Fruit fly (Drosophila melanogaster) whole organism, embryonic: ENCODE data around the gene CG9616.

Experiments
- B-H2 ChIP-seq: fragments of 200-800 bp; sonication (Bioruptor generic); optimal IDR thresholded peaks from 2 replicates; lab custom pipeline; 2018; ENCODE audit warnings: missing biosample characterization, mild to moderate bottlenecking, missing genetic modification characterization
- CG10147 ChIP-seq: fragments of 200-800 bp; sonication (Bioruptor generic); optimal IDR thresholded peaks from 2 replicates; lab custom pipeline; 2019; ENCODE audit warnings: missing biosample characterization, mild to moderate bottlenecking, missing genetic modification characterization, moderate library complexity
- CG12155 ChIP-seq: fragments of 200-800 bp; sonication (Bioruptor generic); optimal IDR thresholded peaks from 3 replicates; lab custom pipeline; 2016; ENCODE audit warnings: missing biosample characterization, missing genetic modification characterization
- CG12769 ChIP-seq: fragments of 200-800 bp; sonication (Bioruptor generic); optimal IDR thresholded peaks from 2 replicates; lab custom pipeline; 2019; ENCODE audit warnings: missing biosample characterization, mild to moderate bottlenecking, missing genetic modification characterization, moderate library complexity
- CG14014 ChIP-seq: fragments of 200-800 bp; sonication (Bioruptor generic); IDR thresholded peaks from 2 replicates; pipeline ENCODE4 v1.3.6; 2022; ENCODE audit warnings: missing biosample characterization, missing genetic modification characterization
- CG15479 ChIP-seq: fragments of 200-800 bp; sonication (Bioruptor generic); optimal IDR thresholded peaks from 3 replicates; lab custom pipeline; 2019; ENCODE audit warnings: missing biosample characterization, mild to moderate bottlenecking, missing genetic modification characterization, moderate library complexity
- CG15514 ChIP-seq: fragments of 200-800 bp; sonication (Bioruptor generic); optimal IDR thresholded peaks from 3 replicates; lab custom pipeline; 2017; ENCODE audit warnings: missing biosample characterization, missing genetic modification characterization, mild to moderate bottlenecking, moderate library complexity, missing genetic modification reagents
- CG2120 ChIP-seq: fragments of 200-800 bp; sonication (Bioruptor generic); optimal IDR thresholded peaks from 3 replicates; lab custom pipeline; 2016; ENCODE audit warnings: missing biosample characterization, missing genetic modification characterization
- CG2129 ChIP-seq: fragments of 200-800 bp; sonication (Bioruptor generic); IDR thresholded peaks from 2 replicates; pipeline ENCODE4 v1.3.6; 2022; ENCODE audit warnings: missing biosample characterization, missing genetic modification characterization; ENCODE audit not compliant: partially characterized antibody
- CG30403 ChIP-seq: fragments of 200-800 bp; sonication (Bioruptor generic); optimal IDR thresholded peaks from 3 replicates; lab custom pipeline; 2016; ENCODE audit warnings: missing biosample characterization, missing genetic modification characterization
- CG3281 ChIP-seq: fragments of 200-800 bp; sonication (Bioruptor generic); optimal IDR thresholded peaks from 3 replicates; lab custom pipeline; 2017; ENCODE audit warnings: missing biosample characterization, mild to moderate bottlenecking, missing genetic modification characterization
- CG4424 ChIP-seq: fragments of 200-800 bp; sonication (Bioruptor generic); optimal IDR thresholded peaks from 3 replicates; lab custom pipeline; 2016; ENCODE audit warnings: missing biosample characterization, missing genetic modification characterization
- CG4617 ChIP-seq: fragments of 200-800 bp; sonication (Bioruptor generic); optimal IDR thresholded peaks from 3 replicates; lab custom pipeline; 2016; ENCODE audit warnings: missing biosample characterization, missing genetic modification characterization, borderline replicate concordance
- CG4854 ChIP-seq: fragments of 200-800 bp; sonication (Bioruptor generic); optimal IDR thresholded peaks from 2 replicates; lab custom pipeline; 2016; ENCODE audit warnings: missing biosample characterization, missing genetic modification characterization, inconsistent platforms
- CG5180 ChIP-seq: fragments of 200-800 bp; sonication (Bioruptor generic); optimal IDR thresholded peaks from 3 replicates; lab custom pipeline; 2017; ENCODE audit warnings: missing biosample characterization, missing genetic modification characterization, mild to moderate bottlenecking, moderate library complexity, missing genetic modification reagents
- Doc3 ChIP-seq: fragments of 200-800 bp; sonication (Bioruptor generic); IDR thresholded peaks from 3 replicates; pipeline ENCODE4 v1.3.6; 2022; ENCODE audit warnings: missing biosample characterization, missing genetic modification characterization; ENCODE audit not compliant: partially characterized antibody
- Fer1 ChIP-seq: fragments of 200-800 bp; sonication (Bioruptor generic); optimal IDR thresholded peaks from 2 replicates; lab custom pipeline; 2017; ENCODE audit warnings: missing biosample characterization, mild to moderate bottlenecking, missing genetic modification characterization
- Hsf ChIP-seq: fragments of 200-800 bp; sonication (Bioruptor generic); optimal IDR thresholded peaks from 3 replicates; lab custom pipeline; 2016; ENCODE audit warnings: missing biosample characterization, missing genetic modification characterization
- Meics ChIP-seq: fragments of 200-800 bp; sonication (Bioruptor generic); optimal IDR thresholded peaks from 2 replicates; lab custom pipeline; 2017; ENCODE audit warnings: missing biosample characterization, mild to moderate bottlenecking, missing genetic modification characterization
- Oli ChIP-seq: fragments of 200-800 bp; sonication (Bioruptor generic); optimal IDR thresholded peaks from 2 replicates; lab custom pipeline; 2018; ENCODE audit warnings: missing biosample characterization, mild to moderate bottlenecking, missing genetic modification characterization, moderate library complexity
- PHDP ChIP-seq: fragments of 200-800 bp; sonication (Bioruptor generic); optimal IDR thresholded peaks from 3 replicates; lab custom pipeline; 2018; ENCODE audit warnings: missing biosample characterization, mild to moderate bottlenecking, missing genetic modification characterization, moderate library complexity
- Side ChIP-seq: fragments of 200-800 bp; sonication (Bioruptor generic); optimal IDR thresholded peaks from 2 replicates; lab custom pipeline; 2016; ENCODE audit warnings: missing biosample characterization, missing genetic modification characterization
- Taf1 ChIP-seq: fragments of 200-800 bp; sonication (Bioruptor generic); IDR thresholded peaks from 2 replicates; pipeline ENCODE4 v1.3.6; 2022; ENCODE audit warnings: missing biosample characterization, missing genetic modification characterization
- abd-A ChIP-seq: fragments of 200-800 bp; sonication (Bioruptor generic); optimal IDR thresholded peaks from 3 replicates; lab custom pipeline; 2019; ENCODE audit warnings: missing biosample characterization, mild to moderate bottlenecking, missing genetic modification characterization, moderate library complexity
- bcd ChIP-seq: fragments of 200-800 bp; sonication (Bioruptor generic); optimal IDR thresholded peaks from 2 replicates; lab custom pipeline; 2017; ENCODE audit warnings: missing biosample characterization, mild to moderate bottlenecking, missing genetic modification characterization
- cad ChIP-seq: fragments of >200 bp; optimal IDR thresholded peaks from 2 replicates; lab custom pipeline; 2017; ENCODE audit warnings: missing biosample characterization, missing genetic modification characterization
- cg ChIP-seq: fragments of 200-800 bp; sonication (Bioruptor generic); optimal IDR thresholded peaks from 3 replicates; lab custom pipeline; 2019; ENCODE audit warnings: missing biosample characterization, mild to moderate bottlenecking, missing genetic modification characterization, moderate library complexity
- crp ChIP-seq, 2 experiments: fragments of 200-800 bp; sonication (Bioruptor generic); optimal IDR thresholded peaks; 2 replicates in 1 of 2; 3 replicates in 1 of 2; lab custom pipeline; 2017; ENCODE audit warnings: missing biosample characterization in 2 of 2, missing genetic modification characterization in 2 of 2, mild to moderate bottlenecking in 1 of 2, moderate library complexity in 1 of 2
- cwo ChIP-seq: fragments of 200-800 bp; sonication (Bioruptor generic); optimal IDR thresholded peaks from 3 replicates; lab custom pipeline; 2017; ENCODE audit warnings: missing biosample characterization, missing genetic modification characterization, mild to moderate bottlenecking, moderate library complexity, missing genetic modification reagents
- dimm ChIP-seq: fragments of 200-800 bp; sonication (Bioruptor generic); IDR thresholded peaks from 2 replicates; pipeline ENCODE4 v1.3.6; 2022; ENCODE audit warnings: missing biosample characterization, missing genetic modification characterization
- disco-r ChIP-seq: fragments of 200-800 bp; sonication (Bioruptor generic); optimal IDR thresholded peaks from 2 replicates; lab custom pipeline; 2016; ENCODE audit warnings: missing biosample characterization, missing genetic modification characterization
- dmrt99B ChIP-seq: fragments of 200-800 bp; sonication (Bioruptor generic); optimal IDR thresholded peaks from 2 replicates; lab custom pipeline; 2018; ENCODE audit warnings: missing biosample characterization, mild to moderate bottlenecking, missing genetic modification characterization, moderate library complexity
- ewg ChIP-seq: fragments of 200-800 bp; sonication (Bioruptor generic); optimal IDR thresholded peaks from 3 replicates; lab custom pipeline; 2017; ENCODE audit warnings: mild to moderate bottlenecking, missing biosample characterization, missing genetic modification reagents, missing genetic modification characterization
- exex ChIP-seq: fragments of 200-800 bp; sonication (Bioruptor generic); optimal IDR thresholded peaks from 4 replicates; lab custom pipeline; 2018; ENCODE audit warnings: missing biosample characterization, mild to moderate bottlenecking, missing genetic modification characterization, moderate library complexity
- fd96Cb ChIP-seq: fragments of 200-800 bp; sonication (Bioruptor generic); optimal IDR thresholded peaks from 2 replicates; lab custom pipeline; 2018; ENCODE audit warnings: missing biosample characterization, mild to moderate bottlenecking, missing genetic modification characterization, moderate library complexity
- gro ChIP-seq: fragments of 200-800 bp; sonication (Bioruptor generic); optimal IDR thresholded peaks from 2 replicates; lab custom pipeline; 2016; ENCODE audit warnings: missing biosample characterization, missing genetic modification characterization
- gsb-n ChIP-seq: fragments of 200-800 bp; sonication (Bioruptor generic); optimal IDR thresholded peaks from 3 replicates; lab custom pipeline; 2018; ENCODE audit warnings: missing biosample characterization, mild to moderate bottlenecking, missing genetic modification characterization
- jing ChIP-seq: fragments of 200-800 bp; sonication (Bioruptor generic); optimal IDR thresholded peaks from 2 replicates; lab custom pipeline; 2018; ENCODE audit warnings: missing biosample characterization, mild to moderate bottlenecking, missing genetic modification characterization
- lmd ChIP-seq: fragments of 200-800 bp; sonication (Bioruptor generic); IDR thresholded peaks from 2 replicates; pipeline ENCODE4 v1.3.6; 2022; ENCODE audit warnings: missing biosample characterization, missing genetic modification characterization
- mam ChIP-seq: fragments of 200-800 bp; sonication (Bioruptor generic); optimal IDR thresholded peaks from 3 replicates; lab custom pipeline; 2016; ENCODE audit warnings: missing biosample characterization, missing genetic modification characterization
- p53 ChIP-seq: fragments of 200-800 bp; sonication (Bioruptor generic); optimal IDR thresholded peaks from 2 replicates; lab custom pipeline; 2016; ENCODE audit warnings: missing biosample characterization, missing genetic modification characterization
- phol ChIP-seq: fragments of 200-800 bp; sonication (Bioruptor generic); optimal IDR thresholded peaks from 3 replicates; lab custom pipeline; 2018; ENCODE audit warnings: missing biosample characterization, mild to moderate bottlenecking, missing genetic modification characterization, moderate library complexity
- pita ChIP-seq: fragments of 200-800 bp; sonication (Bioruptor generic); optimal IDR thresholded peaks from 2 replicates; lab custom pipeline; 2017; ENCODE audit warnings: missing biosample characterization, mild to moderate bottlenecking, missing genetic modification characterization
- sc ChIP-seq, 3 experiments: fragments of >200 bp in 2 of 3; fragments of 200-800 bp in 1 of 3; sonication (Bioruptor generic) in 1 of 3; optimal IDR thresholded peaks; 2 replicates in 2 of 3; 3 replicates in 1 of 3; lab custom pipeline; 2017; ENCODE audit warnings: mild to moderate bottlenecking in 1 of 3, missing biosample characterization in 1 of 3, missing genetic modification characterization in 1 of 3, missing genetic modification reagents in 1 of 3
- sd ChIP-seq: fragments of 200-800 bp; sonication (Bioruptor generic); optimal IDR thresholded peaks from 3 replicates; lab custom pipeline; 2018; ENCODE audit warnings: missing biosample characterization, mild to moderate bottlenecking, missing genetic modification characterization, moderate library complexity
- slou ChIP-seq: fragments of 200-800 bp; sonication (Bioruptor generic); optimal IDR thresholded peaks from 3 replicates; lab custom pipeline; 2016; ENCODE audit warnings: missing biosample characterization, missing genetic modification characterization
- trh ChIP-seq: fragments of 200-800 bp; sonication (Bioruptor generic); optimal IDR thresholded peaks from 2 replicates; lab custom pipeline; 2016; ENCODE audit warnings: missing biosample characterization, missing genetic modification characterization

CG9616 gene

dm6 chr3R:14285059-14285953 is 40.0 kb upstream of the CG9616 start (continued):
- peak; percentile 21 for TF ChIP-seq cwo (GFP tag; lab: Kevin White, UChicago)
- no peak for TF ChIP-seq CG14014 (GFP tag; lab: Robert Waterston, UW)
- peak; percentile 10 for TF ChIP-seq fd96Cb (tag; lab: Kevin White, UChicago)
- peak; percentile 26 for TF ChIP-seq CG2120 (GFP tag; lab: Kevin White, UChicago)
- TF ChIP-seq CG10147 (GFP tag; lab: Kevin White, UChicago): peak; percentile 25
- TF ChIP-seq Doc3: no peak
- peak; percentile 8 for TF ChIP-seq Fer1 (GFP tag; lab: Kevin White, UChicago)
- TF ChIP-seq CG3281 (GFP tag; lab: Kevin White, UChicago): peak; percentile 9
- peak; percentile 75 for TF ChIP-seq gro
- peak; percentile 31 for TF ChIP-seq dmrt99B (tag; lab: Kevin White, UChicago)
- peak; percentile 23 for TF ChIP-seq disco-r
- peak; percentile 3 for TF ChIP-seq ewg (GFP tag; lab: Kevin White, UChicago)
- peak; percentile 25 for TF ChIP-seq CG30403
- peak; percentile 23 for TF ChIP-seq CG4424 (GFP tag; lab: Kevin White, UChicago)
- peak; percentile 14 for TF ChIP-seq Side
- TF ChIP-seq slou (GFP tag; lab: Kevin White, UChicago): no peak
- peak; percentile 77 for TF ChIP-seq exex (tag; lab: Kevin White, UChicago)
- peak; percentile 6 for TF ChIP-seq mam (GFP tag; lab: Kevin White, UChicago)
- TF ChIP-seq Oli: peak; percentile 34
- no peak for TF ChIP-seq CG4854 (GFP tag; lab: Kevin White, UChicago)
- TF ChIP-seq bcd (GFP tag; lab: Kevin White, UChicago): peak; percentile 18
- TF ChIP-seq trh: peak; percentile 10
- TF ChIP-seq p53 (GFP tag; lab: Kevin White, UChicago): no peak
- peak; percentile 6 for TF ChIP-seq Meics (GFP tag; lab: Kevin White, UChicago)
- TF ChIP-seq CG2129: no peak
- TF ChIP-seq cg (GFP tag; lab: Kevin White, UChicago): peak; percentile 46
- no peak for TF ChIP-seq sc (optimal IDR thresholded peaks at IDR 0.05; lab: Kevin White, UChicago)
- TF ChIP-seq sc (GFP tag; optimal IDR thresholded peaks at IDR 0.05; lab: Kevin White, UChicago): peak; percentile 19
- peak; percentile 19 for TF ChIP-seq gsb-n (tag; lab: Kevin White, UChicago)
- TF ChIP-seq jing (GFP tag; lab: Kevin White, UChicago): no peak
- TF ChIP-seq CG12155 (GFP tag; lab: Kevin White, UChicago): peak; percentile 5
- TF ChIP-seq dimm (GFP tag; lab: Robert Waterston, UW): no peak
- TF ChIP-seq CG15514 (GFP tag; lab: Kevin White, UChicago): peak; percentile 26
- no peak for TF ChIP-seq Hsf
- no peak for TF ChIP-seq lmd (GFP tag; lab: Robert Waterston, UW)
- peak; percentile 90 for TF ChIP-seq abd-A (tag; lab: Kevin White, UChicago)
- no peak for TF ChIP-seq Taf1 (GFP tag; lab: Robert Waterston, UW)
- TF ChIP-seq sd (tag; lab: Kevin White, UChicago): peak; percentile 79
- no peak for TF ChIP-seq crp (GFP tag; optimal IDR thresholded peaks at IDR 0.05; lab: Kevin White, UChicago)
- no peak for TF ChIP-seq CG15479
- peak; percentile 38 for TF ChIP-seq B-H2 (GFP tag; lab: Kevin White, UChicago)
- TF ChIP-seq CG12769 (tag; lab: Kevin White, UChicago): no peak
- peak; percentile 45 for TF ChIP-seq cad (GFP tag; lab: Kevin White, UChicago)
- peak; percentile 1 for TF ChIP-seq PHDP (tag; lab: Kevin White, UChicago)
- no peak for TF ChIP-seq CG4617 (GFP tag; lab: Kevin White, UChicago)
- TF ChIP-seq phol: peak; percentile 38
- no peak for TF ChIP-seq CG5180 (GFP tag; lab: Kevin White, UChicago)
- TF ChIP-seq pita (GFP tag; lab: Kevin White, UChicago): no peak
